Fruit fly (Drosophila melanogaster) whole organism, pupa: Measurements from ENCODE around the gene Npc2g.

Experiments used
- CG10348 ChIP-seq: fragments of 200-800 bp; sonication (Bioruptor generic); IDR thresholded peaks from 2 replicates; pipeline ENCODE4 v1.3.6; 2022; ENCODE audit warnings: missing biosample characterization, missing genetic modification characterization
- CG15710 ChIP-seq: fragments of 200-800 bp; sonication (Bioruptor generic); optimal IDR thresholded peaks from 2 replicates; lab custom pipeline; 2018; ENCODE audit warnings: missing biosample characterization, mild to moderate bottlenecking, missing genetic modification characterization, moderate library complexity
- CG32121 ChIP-seq: fragments of 200-800 bp; sonication (Bioruptor generic); IDR thresholded peaks from 2 replicates; pipeline ENCODE4 v1.3.6; 2022; ENCODE audit warnings: missing biosample characterization, missing genetic modification characterization
- D1 ChIP-seq: fragments of 200-800 bp; sonication (Bioruptor generic); optimal IDR thresholded peaks from 2 replicates; lab custom pipeline; 2018; ENCODE audit warnings: missing biosample characterization, mild to moderate bottlenecking, missing genetic modification characterization, moderate library complexity
- EcR ChIP-seq: fragments of 200-800 bp; sonication (Bioruptor generic); optimal IDR thresholded peaks from 3 replicates; lab custom pipeline; 2019; ENCODE audit warnings: missing biosample characterization, missing genetic modification characterization, mild to moderate bottlenecking, moderate library complexity, missing genetic modification reagents
- fd96Ca ChIP-seq: fragments of 200-800 bp; sonication (Bioruptor generic); IDR thresholded peaks from 3 replicates; pipeline ENCODE4 v1.3.6; 2022; ENCODE audit warnings: missing biosample characterization, missing genetic modification characterization
- gl ChIP-seq: fragments of 200-800 bp; sonication (Bioruptor generic); optimal IDR thresholded peaks from 2 replicates; lab custom pipeline; 2018; ENCODE audit warnings: missing biosample characterization, mild to moderate bottlenecking, missing genetic modification characterization

DNA sequence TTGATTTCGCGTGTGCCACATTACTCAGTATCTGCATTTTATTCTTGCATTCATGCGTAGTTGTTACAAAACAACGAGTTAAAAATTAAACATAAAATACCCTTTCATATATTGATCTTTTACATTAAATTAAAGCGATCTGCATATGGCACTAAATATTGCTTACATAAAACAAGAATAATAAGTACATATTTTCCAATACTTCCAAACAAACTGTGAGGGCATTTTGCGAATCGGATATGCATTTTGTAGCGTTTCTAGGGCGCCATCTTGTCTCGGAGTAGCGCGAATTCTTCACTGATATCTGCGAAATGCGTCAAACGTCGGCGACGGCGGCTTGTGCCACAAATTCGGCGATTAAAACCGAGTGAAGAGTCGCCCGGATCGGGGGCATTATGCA is 3.7 kb downstream of the Npc2g start:
- TF ChIP-seq EcR (GFP tag; lab: Kevin White, UChicago), result no peak
- TF ChIP-seq CG32121, result no peak
- TF ChIP-seq fd96Ca (GFP tag; lab: Robert Waterston, UW), result no peak
- no peak for TF ChIP-seq D1 (tag; lab: Kevin White, UChicago)
- no peak for TF ChIP-seq CG15710 (tag; lab: Kevin White, UChicago)
- TF ChIP-seq CG10348, result no peak
- no peak for TF ChIP-seq gl
